Worm (Caenorhabditis elegans) whole organism, L1 larva: Measurements from ENCODE around the gene ced-13.
"Not testable (repeated sequence)": the region's sequence is repeated elsewhere in the genome, so short reads cannot be mapped to it uniquely, and the experiment has no call there.

Experiments used
- Y116A8C.19 ChIP-seq: sonication (generic microtip); optimal IDR thresholded peaks from 2 replicates; lab custom pipeline; 2016; ENCODE audit warnings: missing compliant biosample characterization, missing genetic modification characterization, borderline replicate concordance
- ces-1 ChIP-seq: fragments of 150-350 bp; optimal IDR thresholded peaks from 2 replicates; lab custom pipeline; 2014; ENCODE audit warnings: missing biosample characterization, missing genetic modification reagents, missing genetic modification characterization
- dpl-1 ChIP-seq, 3 experiments: fragments of 150-350 bp in 2 of 3; sonication (generic microtip) in 1 of 3; optimal IDR thresholded peaks; 2 replicates each; lab custom pipeline; 2014 to 2017; ENCODE audit warnings: missing biosample characterization in 3 of 3, missing genetic modification characterization in 3 of 3, missing genetic modification reagents in 3 of 3
- efl-1 ChIP-seq, 4 experiments: fragments of 150-350 bp; optimal IDR thresholded peaks in 3 of 4; peaks in 1 of 4; 1 replicate in 1 of 4; 2 replicates in 3 of 4; lab custom pipeline; 2014; ENCODE audit warnings: missing biosample characterization in 2 of 4, missing genetic modification characterization in 2 of 4, missing genetic modification reagents in 2 of 4
- egl-13 ChIP-seq: sonication (generic microtip); optimal IDR thresholded peaks from 2 replicates; lab custom pipeline; 2016; ENCODE audit warnings: missing genotype, missing genetic modification reagents, missing genetic modification characterization, missing compliant biosample characterization
- egl-27 ChIP-seq, 2 experiments: fragments of 150-350 bp in 1 of 2; sonication (generic microtip); optimal IDR thresholded peaks; 3 replicates each; lab custom pipeline; 2017 to 2018; ENCODE audit warnings: missing biosample characterization in 2 of 2, missing genetic modification characterization in 2 of 2, missing genetic modification reagents in 2 of 2
- elt-2 ChIP-seq: sonication (generic microtip); optimal IDR thresholded peaks from 2 replicates; lab custom pipeline; 2016; ENCODE audit warnings: missing genetic modification characterization, mild to moderate bottlenecking, inconsistent platforms, missing compliant biosample characterization, missing genetic modification reagents
- elt-3 ChIP-seq, 6 experiments: fragments of 150-350 bp in 1 of 6; sonication (generic microtip); optimal IDR thresholded peaks; 2 replicates each; lab custom pipeline; 2017 to 2018; ENCODE audit warnings: missing biosample characterization in 6 of 6, missing genetic modification characterization in 6 of 6, inconsistent platforms in 1 of 6
- ets-5 ChIP-seq: fragments of 200-800 bp; sonication (Bioruptor generic); IDR thresholded peaks from 2 replicates; pipeline ENCODE4 v1.3.6; 2022; ENCODE audit warnings: missing genetic modification characterization, missing compliant biosample characterization
- fkh-10 ChIP-seq: sonication (generic microtip); optimal IDR thresholded peaks from 2 replicates; lab custom pipeline; 2017; ENCODE audit warnings: missing biosample characterization, missing genetic modification reagents, missing genetic modification characterization
- fkh-4 ChIP-seq: sonication (generic microtip); optimal IDR thresholded peaks from 2 replicates; lab custom pipeline; 2016; ENCODE audit warnings: missing compliant biosample characterization, missing genetic modification characterization, borderline replicate concordance
- fkh-8 ChIP-seq: sonication (generic microtip); optimal IDR thresholded peaks from 2 replicates; lab custom pipeline; 2016; ENCODE audit warnings: mild to moderate bottlenecking, missing genetic modification characterization, missing compliant biosample characterization
- hlh-17 ChIP-seq: fragments of 200-800 bp; sonication (Bioruptor generic); optimal IDR thresholded peaks from 2 replicates; lab custom pipeline; 2018; ENCODE audit warnings: missing genetic modification characterization, mild to moderate bottlenecking, missing compliant biosample characterization, moderate library complexity, borderline replicate concordance
- hpl-2 ChIP-seq: fragments of 150-350 bp; optimal IDR thresholded peaks from 2 replicates; lab custom pipeline; 2014; ENCODE audit warnings: missing biosample characterization, missing genetic modification reagents, missing genetic modification characterization
- jun-1 ChIP-seq: fragments of 150-350 bp; optimal IDR thresholded peaks from 2 replicates; lab custom pipeline; 2014; ENCODE audit warnings: missing biosample characterization, missing genetic modification reagents, missing genetic modification characterization
- lin-15B ChIP-seq: fragments of 150-350 bp; sonication (generic microtip); optimal IDR thresholded peaks from 3 replicates; lab custom pipeline; 2014; ENCODE audit warnings: missing biosample characterization, missing genetic modification characterization
- lin-39 ChIP-seq: fragments of 150-350 bp; optimal IDR thresholded peaks from 2 replicates; lab custom pipeline; 2014; ENCODE audit warnings: missing biosample characterization, missing genetic modification reagents, missing genetic modification characterization
- lir-3 ChIP-seq: sonication (generic microtip); optimal IDR thresholded peaks from 2 replicates; lab custom pipeline; 2016; ENCODE audit warnings: mild to moderate bottlenecking, missing genetic modification characterization, moderate library complexity, missing compliant biosample characterization; ENCODE audit not compliant: poor library complexity
- mef-2 ChIP-seq: fragments of 150-350 bp; optimal IDR thresholded peaks from 2 replicates; lab custom pipeline; 2014; ENCODE audit warnings: missing biosample characterization, missing genetic modification characterization
- mep-1 ChIP-seq: fragments of 150-350 bp; optimal IDR thresholded peaks from 2 replicates; lab custom pipeline; 2014; ENCODE audit warnings: missing biosample characterization, missing genetic modification characterization
- nhr-12 ChIP-seq: sonication (generic microtip); optimal IDR thresholded peaks from 2 replicates; lab custom pipeline; 2017; ENCODE audit warnings: missing biosample characterization, missing genetic modification characterization
- nhr-19 ChIP-seq: fragments of 200-800 bp; sonication (Bioruptor generic); conservative IDR thresholded peaks from 2 replicates; pipeline ENCODE4 v1.3.6; 2022; ENCODE audit warnings: missing genetic modification characterization, missing compliant biosample characterization
- nhr-237 ChIP-seq: fragments of 150-350 bp; optimal IDR thresholded peaks from 2 replicates; lab custom pipeline; 2014; ENCODE audit warnings: missing biosample characterization, missing genetic modification characterization
- nhr-90 ChIP-seq: sonication (generic microtip); optimal IDR thresholded peaks from 2 replicates; lab custom pipeline; 2016; ENCODE audit warnings: mild to moderate bottlenecking, missing genetic modification characterization, missing compliant biosample characterization; ENCODE audit not compliant: poor library complexity
- pqm-1 ChIP-seq: sonication (generic microtip); optimal IDR thresholded peaks from 3 replicates; lab custom pipeline; 2017; ENCODE audit warnings: missing biosample characterization, missing genetic modification characterization
- swsn-7 ChIP-seq: sonication (generic microtip); optimal IDR thresholded peaks from 2 replicates; lab custom pipeline; 2016; ENCODE audit warnings: missing genetic modification characterization, missing compliant biosample characterization
- unc-30 ChIP-seq: sonication (generic microtip); optimal IDR thresholded peaks from 2 replicates; lab custom pipeline; 2017; ENCODE audit warnings: missing biosample characterization, missing genetic modification characterization
- xbp-1 ChIP-seq: sonication (generic microtip); optimal IDR thresholded peaks from 2 replicates; lab custom pipeline; 2016; ENCODE audit warnings: missing genetic modification characterization, missing compliant biosample characterization
- zag-1 ChIP-seq: fragments of 150-350 bp; optimal IDR thresholded peaks from 2 replicates; lab custom pipeline; 2014; ENCODE audit warnings: missing biosample characterization, missing genetic modification characterization
- zip-4 ChIP-seq: fragments of 200-800 bp; sonication (Bioruptor generic); optimal IDR thresholded peaks from 2 replicates; lab custom pipeline; 2018; ENCODE audit warnings: mild to moderate bottlenecking, missing genetic modification characterization, moderate library complexity, missing compliant biosample characterization
- ztf-4 ChIP-seq: fragments of 150-350 bp; optimal IDR thresholded peaks from 2 replicates; lab custom pipeline; 2014; ENCODE audit warnings: missing biosample characterization, missing genetic modification characterization

The ced-13 gene

ce11 chrX:8327800-8328199 lies 28.3 kb upstream of the ced-13 start, which contains the start of gene F55E10.4:
F55E10.4 (minus strand) TSS chrX:8327900.
- no peak for TF ChIP-seq fkh-4 (tag; lab: Kevin White, UChicago)
- no peak for TF ChIP-seq fkh-10 (GFP tag; lab: Kevin White, UChicago)
- TF ChIP-seq jun-1 (tag; lab: Kevin White, UChicago), result no peak
- no peak for TF ChIP-seq lin-15B (tag; lab: Kevin White, UChicago)
- TF ChIP-seq egl-13 (tag; lab: Kevin White, UChicago), result no peak
- no peak for TF ChIP-seq ztf-4 (tag; lab: Kevin White, UChicago)
- TF ChIP-seq nhr-237 (tag; lab: Kevin White, UChicago), result no peak
- no peak for TF ChIP-seq swsn-7 (tag; lab: Kevin White, UChicago)

DNA sequence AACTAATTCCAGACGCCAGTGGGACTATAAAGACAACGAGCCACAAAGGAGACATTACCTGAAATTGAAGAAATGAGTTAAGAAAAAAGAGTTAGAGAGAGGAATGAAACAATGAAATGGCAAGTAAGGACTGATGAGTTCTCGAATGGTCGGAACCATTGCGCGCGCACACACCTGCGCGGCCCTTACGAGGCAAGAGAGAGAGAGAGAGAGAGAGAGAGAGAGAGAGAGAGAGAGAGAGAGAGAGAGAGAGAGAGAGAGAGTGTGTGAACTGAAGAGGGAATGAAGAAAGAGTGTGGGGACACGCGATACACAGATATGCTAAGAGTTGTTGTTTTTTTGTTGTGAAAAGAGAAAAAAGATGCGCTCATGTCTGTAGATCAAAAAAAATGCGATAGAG lies 26.9 kb upstream of the ced-13 start, which contains the start of gene R09F10.8:
R09F10.8 (minus strand) TSS at position 58 of the 400 bp plus-strand sequence.
- TF ChIP-seq lir-3 (tag; lab: Kevin White, UChicago), result no peak
- TF ChIP-seq ets-5 (GFP tag; lab: Robert Waterston, UW), result no peak
- no peak for TF ChIP-seq lin-39
- TF ChIP-seq hlh-17 (GFP tag; lab: Kevin White, UChicago), result no peak
- TF ChIP-seq mef-2 (tag; lab: Kevin White, UChicago), result no peak
- no peak for TF ChIP-seq nhr-90
- no peak for TF ChIP-seq egl-13 (tag; lab: Kevin White, UChicago)
- TF ChIP-seq nhr-19 (GFP tag; lab: Robert Waterston, UW), result no peak
- TF ChIP-seq Y116A8C.19 (tag; lab: Kevin White, UChicago), result no peak
- TF ChIP-seq nhr-12 (tag; lab: Kevin White, UChicago), result no peak
- TF ChIP-seq hpl-2 (GFP tag; lab: Kevin White, UChicago), result no peak
- TF ChIP-seq pqm-1, result no peak
- no peak for TF ChIP-seq ztf-4 (tag; lab: Kevin White, UChicago)
- TF ChIP-seq fkh-8 (tag; lab: Kevin White, UChicago), result no peak
- no peak for TF ChIP-seq mep-1 (tag; lab: Kevin White, UChicago)
- TF ChIP-seq unc-30 (tag; lab: Kevin White, UChicago), result no peak
- TF ChIP-seq zip-4, result no peak

- TF ChIP-seq elt-3 (tag; optimal IDR thresholded peaks at IDR 0.05; lab: Kevin White, UChicago) (no peak), elt-2 (tag; lab: Kevin White, UChicago) (peak; percentile 58), efl-1 (optimal IDR thresholded peaks at IDR 0.05; lab: Kevin White, UChicago) (no peak), efl-1 (GFP tag; optimal IDR thresholded peaks at IDR 0.05 in 1 of 2; lab: Kevin White, UChicago) (peak in 1 of 2 experiments; percentile 7)
Measured at ce11 chrX:8323371-8323770, 23.9 kb upstream of the ced-13 start, which contains the start of gene R09F10.1. R09F10.1 (plus strand) TSS chrX:8323592.

ce11 chrX:8321811-8322210 lies 22.4 kb upstream of the ced-13 start, which contains the start of gene abu-9:
abu-9 (plus strand) TSS chrX:8322111.
- TF ChIP-seq hpl-2 (GFP tag; lab: Kevin White, UChicago); nhr-19 (GFP tag; lab: Robert Waterston, UW); ces-1 (GFP tag; lab: Kevin White, UChicago): not testable (repeated sequence)

ce11 chrX:8320889-8321288 lies 21.4 kb upstream of the ced-13 start, which contains the start of gene pqn-57:
pqn-57 (minus strand) TSS chrX:8320989.
- TF ChIP-seq zag-1 (tag; lab: Kevin White, UChicago), result no peak
- TF ChIP-seq xbp-1 (tag; lab: Kevin White, UChicago), result no peak
- TF ChIP-seq nhr-90, result no peak
- no peak for TF ChIP-seq dpl-1 (GFP tag; optimal IDR thresholded peaks at IDR 0.05; lab: Kevin White, UChicago)
- TF ChIP-seq egl-27 (tag; optimal IDR thresholded peaks at IDR 0.05; lab: Kevin White, UChicago), result no peak
